Fruit fly (Drosophila melanogaster) whole organism, pupa: Measurements from ENCODE around the gene CG33060.

Source experiments
- CG10348 ChIP-seq: fragments of 200-800 bp; sonication (Bioruptor generic); IDR thresholded peaks from 2 replicates; pipeline ENCODE4 v1.3.6; 2022; ENCODE audit warnings: missing biosample characterization, missing genetic modification characterization
- CG8159 ChIP-seq: fragments of 200-800 bp; sonication (Bioruptor generic); optimal IDR thresholded peaks from 3 replicates; lab custom pipeline; 2018; ENCODE audit warnings: missing biosample characterization, mild to moderate bottlenecking, missing genetic modification characterization, moderate library complexity
- Pif1A ChIP-seq: fragments of 200-800 bp; sonication (Bioruptor generic); optimal IDR thresholded peaks from 3 replicates; lab custom pipeline; 2016; ENCODE audit warnings: missing biosample characterization, missing genetic modification characterization

DNA sequence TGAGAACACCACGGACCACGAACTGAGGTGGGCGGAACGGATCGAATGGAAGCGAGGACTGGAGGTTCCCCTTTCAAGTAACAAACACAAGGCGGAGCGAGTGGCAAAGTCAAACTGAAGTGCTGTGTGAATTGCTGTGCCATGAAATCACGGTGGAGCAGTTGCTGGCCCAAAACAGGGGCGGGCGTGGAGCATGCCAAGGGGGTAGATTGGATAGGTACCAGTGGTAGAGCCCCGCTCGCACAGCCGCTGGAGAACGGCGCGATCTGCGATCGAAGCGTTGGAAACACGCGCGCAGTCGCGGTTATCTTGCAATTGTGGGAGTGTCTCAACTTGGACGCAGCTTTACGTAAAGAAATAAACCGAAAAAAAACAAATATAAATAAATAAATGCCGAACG, 3.1 kb upstream of the CG33060 start, which contains the start of gene CG13038:
- TF ChIP-seq CG8159 (tag; lab: Kevin White, UChicago) (no peak), Pif1A (GFP tag; lab: Kevin White, UChicago) (no peak), CG10348 (GFP tag; lab: Robert Waterston, UW) (no peak)
